Fruit fly (Drosophila melanogaster) whole organism, embryonic: ENCODE results near the gene ND-PDSW.

Experiments
- Antp ChIP-seq: fragments of 200-800 bp; sonication (Bioruptor generic); optimal IDR thresholded peaks from 3 replicates; lab custom pipeline; 2016; ENCODE audit warnings: missing biosample characterization, missing genetic modification characterization
- Blimp-1 ChIP-seq: fragments of 200-800 bp; sonication (Bioruptor generic); optimal IDR thresholded peaks from 3 replicates; lab custom pipeline; 2018; ENCODE audit warnings: missing biosample characterization, missing genetic modification characterization, mild to moderate bottlenecking, moderate library complexity, missing genetic modification reagents
- CG10147 ChIP-seq: fragments of 200-800 bp; sonication (Bioruptor generic); optimal IDR thresholded peaks from 2 replicates; lab custom pipeline; 2019; ENCODE audit warnings: missing biosample characterization, mild to moderate bottlenecking, missing genetic modification characterization, moderate library complexity
- CG11504 ChIP-seq: fragments of 200-800 bp; sonication (Bioruptor generic); optimal IDR thresholded peaks from 3 replicates; lab custom pipeline; 2019; ENCODE audit warnings: missing biosample characterization, mild to moderate bottlenecking, missing genetic modification characterization, moderate library complexity
- CG12155 ChIP-seq: fragments of 200-800 bp; sonication (Bioruptor generic); optimal IDR thresholded peaks from 3 replicates; lab custom pipeline; 2016; ENCODE audit warnings: missing biosample characterization, missing genetic modification characterization
- CG12219 ChIP-seq: fragments of 200-800 bp; sonication (Bioruptor generic); optimal IDR thresholded peaks from 3 replicates; lab custom pipeline; 2018; ENCODE audit warnings: missing biosample characterization, mild to moderate bottlenecking, missing genetic modification characterization
- CG12659 ChIP-seq: fragments of 200-800 bp; sonication (Bioruptor generic); optimal IDR thresholded peaks from 3 replicates; lab custom pipeline; 2017; ENCODE audit warnings: mild to moderate bottlenecking, missing biosample characterization, missing genetic modification reagents, missing genetic modification characterization
- CG13624 ChIP-seq: fragments of 200-800 bp; sonication (Bioruptor generic); optimal IDR thresholded peaks from 2 replicates; lab custom pipeline; 2016; ENCODE audit warnings: missing biosample characterization, missing genetic modification characterization
- CG14014 ChIP-seq: fragments of 200-800 bp; sonication (Bioruptor generic); IDR thresholded peaks from 2 replicates; pipeline ENCODE4 v1.3.6; 2022; ENCODE audit warnings: missing biosample characterization, missing genetic modification characterization
- CG14050 ChIP-seq: fragments of 200-800 bp; sonication (Bioruptor generic); IDR thresholded peaks from 3 replicates; pipeline ENCODE4 v1.3.6; 2022; ENCODE audit warnings: missing biosample characterization, missing genetic modification characterization
- CG14965 ChIP-seq: fragments of 200-800 bp; sonication (Bioruptor generic); optimal IDR thresholded peaks from 2 replicates; lab custom pipeline; 2016; ENCODE audit warnings: missing biosample characterization, missing genetic modification characterization, borderline replicate concordance
- CG17328 ChIP-seq: fragments of 200-800 bp; sonication (Bioruptor generic); IDR thresholded peaks from 2 replicates; pipeline ENCODE4 v1.3.6; 2022; ENCODE audit warnings: missing biosample characterization, missing genetic modification characterization
- CG17361 ChIP-seq: fragments of 200-800 bp; sonication (Bioruptor generic); IDR thresholded peaks from 3 replicates; pipeline ENCODE4 v1.3.6; 2022; ENCODE audit warnings: missing biosample characterization, missing genetic modification characterization
- CG17612 ChIP-seq: fragments of 200-800 bp; sonication (Bioruptor generic); IDR thresholded peaks from 2 replicates; pipeline ENCODE4 v1.3.6; 2022; ENCODE audit warnings: missing biosample characterization, missing genetic modification characterization
- CG18476 ChIP-seq: fragments of 200-800 bp; sonication (Bioruptor generic); optimal IDR thresholded peaks from 2 replicates; lab custom pipeline; 2016; ENCODE audit warnings: missing biosample characterization, mild to moderate bottlenecking, missing genetic modification characterization
- CG2129 ChIP-seq: fragments of 200-800 bp; sonication (Bioruptor generic); IDR thresholded peaks from 2 replicates; pipeline ENCODE4 v1.3.6; 2022; ENCODE audit warnings: missing biosample characterization, missing genetic modification characterization; ENCODE audit not compliant: partially characterized antibody
- CG3065 ChIP-seq: fragments of 200-800 bp; sonication (Bioruptor generic); optimal IDR thresholded peaks from 2 replicates; lab custom pipeline; 2016; ENCODE audit warnings: missing biosample characterization, missing genetic modification characterization
- CG3163 ChIP-seq: fragments of 200-800 bp; sonication (Bioruptor generic); optimal IDR thresholded peaks from 3 replicates; lab custom pipeline; 2016; ENCODE audit warnings: missing biosample characterization, missing genetic modification characterization
- CG42726 ChIP-seq: fragments of 200-800 bp; sonication (Bioruptor generic); IDR thresholded peaks from 2 replicates; pipeline ENCODE4 v1.3.6; 2022; ENCODE audit warnings: missing biosample characterization, missing genetic modification characterization; ENCODE audit not compliant: partially characterized antibody
- Dek ChIP-seq: fragments of 200-800 bp; sonication (Bioruptor generic); optimal IDR thresholded peaks from 3 replicates; lab custom pipeline; 2019; ENCODE audit warnings: missing biosample characterization, mild to moderate bottlenecking, missing genetic modification characterization, moderate library complexity
- Dref ChIP-seq: fragments of 200-800 bp; sonication (Bioruptor generic); IDR thresholded peaks from 2 replicates; pipeline ENCODE4 v1.3.6; 2022; ENCODE audit warnings: missing biosample characterization, missing genetic modification characterization
- E2f1 ChIP-seq: fragments of 200-800 bp; sonication (Bioruptor generic); IDR thresholded peaks from 2 replicates; pipeline ENCODE4 v1.3.6; 2022; ENCODE audit warnings: missing biosample characterization, missing genetic modification characterization
- Eip74EF ChIP-seq, 2 experiments: fragments of 200-800 bp in 1 of 2; fragments of >200 bp in 1 of 2; sonication (Bioruptor generic) in 1 of 2; optimal IDR thresholded peaks; 2 replicates each; lab custom pipeline; 2017 to 2019; ENCODE audit warnings: missing biosample characterization in 2 of 2, missing genetic modification characterization in 2 of 2, mild to moderate bottlenecking in 1 of 2, moderate library complexity in 1 of 2
- HLH4C ChIP-seq: fragments of 200-800 bp; sonication (Bioruptor generic); IDR thresholded peaks from 3 replicates; pipeline ENCODE4 v1.3.6; 2022; ENCODE audit warnings: missing biosample characterization, missing genetic modification characterization; ENCODE audit not compliant: partially characterized antibody
- Hr78 ChIP-seq, 2 experiments: fragments of 200-800 bp in 1 of 2; fragments of >200 bp in 1 of 2; sonication (Bioruptor generic) in 1 of 2; optimal IDR thresholded peaks; 2 replicates each; lab custom pipeline; 2017 to 2019; ENCODE audit warnings: missing biosample characterization in 2 of 2, missing genetic modification characterization in 2 of 2, mild to moderate bottlenecking in 1 of 2, moderate library complexity in 1 of 2
- Lpt ChIP-seq: fragments of >200 bp; optimal IDR thresholded peaks from 2 replicates; lab custom pipeline; 2018; ENCODE audit warnings: missing biosample characterization, missing genetic modification characterization
- Pdp1 ChIP-seq, 2 experiments: fragments of 200-800 bp; sonication (Bioruptor generic); optimal IDR thresholded peaks; 3 replicates each; lab custom pipeline; 2016; ENCODE audit warnings: missing biosample characterization in 2 of 2, missing genetic modification characterization in 2 of 2, mild to moderate bottlenecking in 1 of 2, moderate library complexity in 1 of 2
- Ptx1 ChIP-seq: fragments of 200-800 bp; sonication (Bioruptor generic); IDR thresholded peaks from 2 replicates; pipeline ENCODE4 v1.3.6; 2022; ENCODE audit warnings: missing biosample characterization, missing genetic modification characterization
- Taf1 ChIP-seq: fragments of 200-800 bp; sonication (Bioruptor generic); IDR thresholded peaks from 2 replicates; pipeline ENCODE4 v1.3.6; 2022; ENCODE audit warnings: missing biosample characterization, missing genetic modification characterization
- Tbp ChIP-seq: fragments of >200 bp; optimal IDR thresholded peaks from 2 replicates; lab custom pipeline; 2018; ENCODE audit warnings: missing biosample characterization, missing genetic modification characterization
- ash1 ChIP-seq: fragments of 200-800 bp; sonication (Bioruptor generic); optimal IDR thresholded peaks from 2 replicates; lab custom pipeline; 2018; ENCODE audit warnings: missing biosample characterization, mild to moderate bottlenecking, missing genetic modification characterization
- bcd ChIP-seq: fragments of 200-800 bp; sonication (Bioruptor generic); optimal IDR thresholded peaks from 2 replicates; lab custom pipeline; 2017; ENCODE audit warnings: missing biosample characterization, mild to moderate bottlenecking, missing genetic modification characterization
- caup ChIP-seq: fragments of 200-800 bp; sonication (Bioruptor generic); optimal IDR thresholded peaks from 3 replicates; lab custom pipeline; 2017; ENCODE audit warnings: missing biosample characterization, mild to moderate bottlenecking, missing genetic modification characterization, moderate library complexity; ENCODE audit not compliant: severe bottlenecking
- corto ChIP-seq: fragments of 200-800 bp; sonication (Bioruptor generic); optimal IDR thresholded peaks from 2 replicates; lab custom pipeline; 2016; ENCODE audit warnings: missing biosample characterization, mild to moderate bottlenecking, missing genetic modification characterization, moderate library complexity
- crc ChIP-seq: fragments of 200-800 bp; sonication (Bioruptor generic); optimal IDR thresholded peaks from 2 replicates; lab custom pipeline; 2016; ENCODE audit warnings: missing biosample characterization, missing genetic modification characterization
- fd96Cb ChIP-seq: fragments of 200-800 bp; sonication (Bioruptor generic); optimal IDR thresholded peaks from 2 replicates; lab custom pipeline; 2018; ENCODE audit warnings: missing biosample characterization, mild to moderate bottlenecking, missing genetic modification characterization, moderate library complexity
- fru ChIP-seq: fragments of >200 bp; optimal IDR thresholded peaks from 2 replicates; lab custom pipeline; 2017
- gcm ChIP-seq: fragments of 200-800 bp; sonication (Bioruptor generic); optimal IDR thresholded peaks from 2 replicates; lab custom pipeline; 2019; ENCODE audit warnings: missing biosample characterization, mild to moderate bottlenecking, missing genetic modification characterization, moderate library complexity
- grn ChIP-seq: fragments of 200-800 bp; sonication (Bioruptor generic); optimal IDR thresholded peaks from 3 replicates; lab custom pipeline; 2017; ENCODE audit warnings: missing biosample characterization, missing genetic modification characterization
- h ChIP-seq: fragments of >200 bp; optimal IDR thresholded peaks from 2 replicates; lab custom pipeline; 2017
- ind ChIP-seq: fragments of 200-800 bp; sonication (Bioruptor generic); optimal IDR thresholded peaks from 3 replicates; lab custom pipeline; 2016; ENCODE audit warnings: missing biosample characterization, missing genetic modification characterization
- jumu ChIP-seq: fragments of 200-800 bp; sonication (Bioruptor generic); optimal IDR thresholded peaks from 3 replicates; lab custom pipeline; 2016; ENCODE audit warnings: missing biosample characterization, missing genetic modification characterization
- lmd ChIP-seq: fragments of 200-800 bp; sonication (Bioruptor generic); IDR thresholded peaks from 2 replicates; pipeline ENCODE4 v1.3.6; 2022; ENCODE audit warnings: missing biosample characterization, missing genetic modification characterization
- p53 ChIP-seq: fragments of 200-800 bp; sonication (Bioruptor generic); optimal IDR thresholded peaks from 2 replicates; lab custom pipeline; 2016; ENCODE audit warnings: missing biosample characterization, missing genetic modification characterization
- pan ChIP-seq, 4 experiments: fragments of >200 bp in 3 of 4; fragments of 200-800 bp in 1 of 4; sonication (Bioruptor generic) in 1 of 4; optimal IDR thresholded peaks in 3 of 4; IDR thresholded peaks in 1 of 4; 2 replicates each; pipeline versions ENCODE4 v1.3.6 to Lab custom; 2017 to 2022; ENCODE audit warnings: missing biosample characterization in 2 of 4, missing genetic modification characterization in 2 of 4, mixed read lengths in 1 of 4
- schlank ChIP-seq: fragments of 200-800 bp; sonication (Bioruptor generic); optimal IDR thresholded peaks from 2 replicates; lab custom pipeline; 2018; ENCODE audit warnings: missing biosample characterization, mild to moderate bottlenecking, missing genetic modification characterization
- seq ChIP-seq: fragments of 200-800 bp; sonication (Bioruptor generic); IDR thresholded peaks from 2 replicates; pipeline ENCODE4 v1.3.6; 2022; ENCODE audit warnings: missing biosample characterization, missing genetic modification characterization
- sisA ChIP-seq: fragments of 200-800 bp; sonication (Bioruptor generic); IDR thresholded peaks from 2 replicates; pipeline ENCODE4 v1.3.6; 2022; ENCODE audit warnings: missing biosample characterization, missing genetic modification characterization
- tio ChIP-seq: fragments of 200-800 bp; sonication (Bioruptor generic); optimal IDR thresholded peaks from 2 replicates; lab custom pipeline; 2017; ENCODE audit warnings: missing biosample characterization, missing genetic modification characterization, inconsistent platforms
- unc-4 ChIP-seq: fragments of 200-800 bp; sonication (Bioruptor generic); IDR thresholded peaks from 2 replicates; pipeline ENCODE4 v1.3.6; 2022; ENCODE audit warnings: missing biosample characterization, missing genetic modification characterization; ENCODE audit not compliant: partially characterized antibody

The ND-PDSW gene

dm6 chr2L:3435086-3435485 is 30.9 kb upstream of the ND-PDSW start (continued):
- no peak for TF ChIP-seq CG3163 (GFP tag; lab: Kevin White, UChicago)
- peak; percentile 25 for TF ChIP-seq bcd (GFP tag; lab: Kevin White, UChicago)
- TF ChIP-seq CG14050 (GFP tag; lab: Robert Waterston, UW), result 0 out of 3 replicates have a peak, but pooled peaks have one; percentile 23
- TF ChIP-seq CG12155, result no peak
- TF ChIP-seq tio, result no peak
- peak; percentile 39; the same call in 1 of the 2 replicates for TF ChIP-seq E2f1
- peak; percentile 52 for TF ChIP-seq Blimp-1 (GFP tag; lab: Kevin White, UChicago)
- TF ChIP-seq Antp (GFP tag; lab: Kevin White, UChicago), result no peak
- TF ChIP-seq Taf1 (GFP tag; lab: Robert Waterston, UW), result no peak
- peak; percentile 36 for TF ChIP-seq jumu (GFP tag; lab: Kevin White, UChicago)
- TF ChIP-seq Hr78 (GFP tag; optimal IDR thresholded peaks at IDR 0.05; lab: Kevin White, UChicago), result no peak
- TF ChIP-seq CG42726, result no peak
- no peak for TF ChIP-seq pan (optimal IDR thresholded peaks at IDR 0.05; lab: Kevin White, UChicago)
- peak in 1 of 2 experiments; percentile 45 for TF ChIP-seq pan (GFP tag; optimal IDR thresholded peaks at IDR 0.05 in 1 of 2, IDR thresholded peaks at IDR 0.05 in 1 of 2)
- TF ChIP-seq CG13624 (GFP tag; lab: Kevin White, UChicago), result no peak
- no peak for TF ChIP-seq h
- TF ChIP-seq Eip74EF (GFP tag; optimal IDR thresholded peaks at IDR 0.05; lab: Kevin White, UChicago), result no peak
- TF ChIP-seq gcm (GFP tag; lab: Kevin White, UChicago), result no peak
- TF ChIP-seq ind (GFP tag; lab: Kevin White, UChicago), result peak; percentile 55
- TF ChIP-seq CG17328 (GFP tag; lab: Robert Waterston, UW), result peak; percentile 72
- TF ChIP-seq sisA (GFP tag; lab: Robert Waterston, UW), result peak; percentile 82
- no peak for TF ChIP-seq Lpt (GFP tag; lab: Kevin White, UChicago)
- TF ChIP-seq grn (GFP tag; lab: Kevin White, UChicago), result no peak
- no peak for TF ChIP-seq Tbp (GFP tag; lab: Kevin White, UChicago)
- peak; percentile 47; the same call in 1 of the 2 replicates for TF ChIP-seq CG14014 (GFP tag; lab: Robert Waterston, UW)
- TF ChIP-seq CG18476 (GFP tag; lab: Kevin White, UChicago), result no peak
- TF ChIP-seq CG17612 (GFP tag; lab: Robert Waterston, UW), result no peak
- TF ChIP-seq unc-4 (GFP tag; lab: Robert Waterston, UW), result no peak
- peak; percentile 53 for TF ChIP-seq fd96Cb
- no peak for TF ChIP-seq crc (GFP tag; lab: Kevin White, UChicago)
- TF ChIP-seq ash1 (GFP tag; lab: Kevin White, UChicago), result no peak
- TF ChIP-seq CG12219 (GFP tag; lab: Kevin White, UChicago), result no peak
- peak; percentile 49; the same call in 1 of the 3 replicates for TF ChIP-seq CG17361 (GFP tag; lab: Robert Waterston, UW)
- TF ChIP-seq seq (GFP tag; lab: Robert Waterston, UW), result no peak
- TF ChIP-seq CG2129, result no peak
- peak; percentile 60 for TF ChIP-seq CG11504 (tag; lab: Kevin White, UChicago)
- no peak for TF ChIP-seq CG10147 (GFP tag; lab: Kevin White, UChicago)
- TF ChIP-seq Ptx1 (GFP tag; lab: Robert Waterston, UW), result peak; percentile 60
- no peak for TF ChIP-seq CG14965 (GFP tag; lab: Kevin White, UChicago)
- peak; percentile 66 for TF ChIP-seq lmd (GFP tag; lab: Robert Waterston, UW)
- TF ChIP-seq caup (GFP tag; lab: Kevin White, UChicago), result no peak
- no peak for TF ChIP-seq Dek (tag; lab: Kevin White, UChicago)
- peak in 1 of 2 experiments; percentile 33 for TF ChIP-seq Pdp1 (GFP tag; optimal IDR thresholded peaks at IDR 0.05; lab: Kevin White, UChicago)
- no peak for TF ChIP-seq fru
- no peak for TF ChIP-seq schlank (tag; lab: Kevin White, UChicago)
- no peak for TF ChIP-seq CG3065 (GFP tag; lab: Kevin White, UChicago)
- TF ChIP-seq Dref, result no peak
- no peak for TF ChIP-seq CG12659 (GFP tag; lab: Kevin White, UChicago)
- TF ChIP-seq corto (GFP tag; lab: Kevin White, UChicago), result no peak
- no peak for TF ChIP-seq p53 (GFP tag; lab: Kevin White, UChicago)
- TF ChIP-seq HLH4C (GFP tag; lab: Robert Waterston, UW), result no peak
